Worm (Caenorhabditis elegans): ENCODE data around the gene plk-1.

DNA sequence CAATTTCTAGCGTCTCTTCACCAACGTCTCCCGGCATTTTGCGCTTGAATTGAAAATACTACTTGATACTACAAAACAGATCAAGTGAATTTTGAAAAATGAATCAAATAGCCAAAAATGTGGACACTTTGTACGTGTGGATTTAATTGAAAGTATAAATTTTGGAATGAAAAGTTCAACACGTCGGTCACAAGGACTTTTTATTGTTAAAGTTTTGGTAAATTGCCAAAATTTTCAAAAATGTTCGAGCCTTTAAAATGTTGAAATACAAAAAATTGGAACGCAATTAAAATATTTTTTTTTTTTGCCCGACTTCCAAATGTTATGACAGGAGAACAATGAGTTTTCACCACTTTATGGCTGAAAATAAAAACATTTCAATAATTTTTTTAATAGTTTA lies 3.0 kb upstream of the plk-1 start, which contains the start of gene K06H7.8:
- no peak for TF ChIP-seq lsy-2 (tag; optimal IDR thresholded peaks at IDR 0.05)
- no peak for TF ChIP-seq snpc-4 (tag; optimal IDR thresholded peaks at IDR 0.05)
- TF ChIP-seq nhr-12 (tag; optimal IDR thresholded peaks at IDR 0.05) = no peak
- no peak for TF ChIP-seq nhr-76 (tag; optimal IDR thresholded peaks at IDR 0.05)
- TF ChIP-seq ceh-39 (tag; optimal IDR thresholded peaks at IDR 0.05) = no peak
- no peak for TF ChIP-seq ceh-83 (GFP tag; optimal IDR thresholded peaks at IDR 0.05)
- TF ChIP-seq unc-39 (tag; optimal IDR thresholded peaks at IDR 0.05) = no peak
- no peak for TF ChIP-seq elt-1 (tag; optimal IDR thresholded peaks at IDR 0.05; ENCODE audit: borderline replicate concordance, insufficient read depth)
- TF ChIP-seq nhr-28 (tag; optimal IDR thresholded peaks at IDR 0.05) = no peak
- TF ChIP-seq unc-62 (GFP tag; optimal IDR thresholded peaks at IDR 0.05) = no peak
- TF ChIP-seq cnd-1 (tag; optimal IDR thresholded peaks at IDR 0.05) = no peak
- no peak for TF ChIP-seq nhr-237 (tag; optimal IDR thresholded peaks at IDR 0.05)
- TF ChIP-seq pha-4 (tag; optimal IDR thresholded peaks at IDR 0.05) = no peak
